Worm (Caenorhabditis elegans): ENCODE results near the gene str-256.

- TF ChIP-seq nhr-102 (tag; optimal IDR thresholded peaks at IDR 0.05) = peak; percentile 1
- TF ChIP-seq mep-1 (tag; optimal IDR thresholded peaks at IDR 0.05) = no peak
- TF ChIP-seq nhr-77 (tag; optimal IDR thresholded peaks at IDR 0.05) = peak; percentile 48
- no peak for TF ChIP-seq T26A8.4 (GFP tag; IDR thresholded peaks at IDR 0.05)
- no peak for TF ChIP-seq fkh-10 (GFP tag; optimal IDR thresholded peaks at IDR 0.05)
- TF ChIP-seq ztf-11 (tag; optimal IDR thresholded peaks at IDR 0.05) = no peak
- no peak for TF ChIP-seq dmd-8 (GFP tag; IDR thresholded peaks at IDR 0.05)
- no peak for TF ChIP-seq nhr-6 (tag; optimal IDR thresholded peaks at IDR 0.05)
- no peak for TF ChIP-seq tra-1 (GFP tag; IDR thresholded peaks at IDR 0.05)
Measured at ce11 chrV:483289-483795, 17.8 kb downstream of the str-256 start, which contains the start of gene nhr-130.
